Fruit fly (Drosophila melanogaster) whole organism, embryonic: ENCODE data around the gene GramD1B.
A peak's percentile ranks its signal among the peaks of the same experiment; 100 is the strongest.

Experiments used
- CG10321 ChIP-seq: fragments of 200-800 bp; sonication (Bioruptor generic); IDR thresholded peaks from 2 replicates; pipeline ENCODE4 v1.3.6; 2022; ENCODE audit warnings: missing biosample characterization, missing genetic modification characterization
- CG11093 ChIP-seq: fragments of 200-800 bp; sonication (Bioruptor generic); IDR thresholded peaks from 3 replicates; pipeline ENCODE4 v1.3.6; 2022; ENCODE audit warnings: missing biosample characterization, missing genetic modification characterization
- CG12155 ChIP-seq: fragments of 200-800 bp; sonication (Bioruptor generic); optimal IDR thresholded peaks from 3 replicates; lab custom pipeline; 2016; ENCODE audit warnings: missing biosample characterization, missing genetic modification characterization
- CG13894 ChIP-seq: fragments of 200-800 bp; sonication (Bioruptor generic); optimal IDR thresholded peaks from 3 replicates; lab custom pipeline; 2018; ENCODE audit warnings: missing biosample characterization, mild to moderate bottlenecking, missing genetic modification characterization, moderate library complexity
- CG17186 ChIP-seq: fragments of 200-800 bp; sonication (Bioruptor generic); optimal IDR thresholded peaks from 3 replicates; lab custom pipeline; 2017; ENCODE audit warnings: missing biosample characterization, missing genetic modification reagents, missing genetic modification characterization
- CG2199 ChIP-seq: fragments of 200-800 bp; sonication (Bioruptor generic); IDR thresholded peaks from 3 replicates; pipeline ENCODE4 v1.3.6; 2022; ENCODE audit warnings: missing biosample characterization, missing genetic modification characterization
- CG33213 ChIP-seq: fragments of 200-800 bp; sonication (Bioruptor generic); optimal IDR thresholded peaks from 3 replicates; lab custom pipeline; 2016; ENCODE audit warnings: missing biosample characterization, missing genetic modification characterization
- CG6689 ChIP-seq: fragments of 200-800 bp; sonication (Bioruptor generic); IDR thresholded peaks from 2 replicates; pipeline ENCODE4 v1.3.6; 2022; ENCODE audit warnings: missing biosample characterization, missing genetic modification characterization
- CG7839 ChIP-seq: fragments of 200-800 bp; sonication (Bioruptor generic); optimal IDR thresholded peaks from 3 replicates; lab custom pipeline; 2018; ENCODE audit warnings: missing biosample characterization, mild to moderate bottlenecking, missing genetic modification characterization, moderate library complexity
- CG7963 ChIP-seq: fragments of 200-800 bp; sonication (Bioruptor generic); IDR thresholded peaks from 3 replicates; pipeline ENCODE4 v1.3.6; 2022; ENCODE audit warnings: missing biosample characterization, missing genetic modification characterization; ENCODE audit not compliant: partially characterized antibody
- CG8290 ChIP-seq, 3 experiments: fragments of 200-800 bp; sonication (Bioruptor generic); optimal IDR thresholded peaks; 2 replicates each; lab custom pipeline; 2016 to 2019; ENCODE audit warnings: missing biosample characterization in 3 of 3, missing genetic modification characterization in 3 of 3, mild to moderate bottlenecking in 2 of 3, moderate library complexity in 1 of 3
- CG9215 ChIP-seq: fragments of 200-800 bp; sonication (Bioruptor generic); IDR thresholded peaks from 2 replicates; pipeline ENCODE4 v1.3.6; 2022; ENCODE audit warnings: missing biosample characterization, missing genetic modification characterization
- CTCF ChIP-seq: fragments of 200-800 bp; sonication (Bioruptor generic); optimal IDR thresholded peaks from 2 replicates; lab custom pipeline; 2017; ENCODE audit warnings: missing biosample characterization, mild to moderate bottlenecking, missing genetic modification characterization, moderate library complexity
- CrebB ChIP-seq: fragments of 200-800 bp; sonication (Bioruptor generic); optimal IDR thresholded peaks from 3 replicates; lab custom pipeline; 2018; ENCODE audit warnings: missing biosample characterization, mild to moderate bottlenecking, missing genetic modification characterization
- D19A ChIP-seq: fragments of 200-800 bp; optimal IDR thresholded peaks from 3 replicates; lab custom pipeline; 2019; ENCODE audit warnings: missing biosample characterization, mild to moderate bottlenecking, missing genetic modification characterization, moderate library complexity
- Deaf1 ChIP-seq: fragments of 200-800 bp; optimal IDR thresholded peaks from 3 replicates; lab custom pipeline; 2019; ENCODE audit warnings: missing biosample characterization, mild to moderate bottlenecking, missing genetic modification characterization, moderate library complexity
- Dip2 ChIP-seq: fragments of 200-800 bp; sonication (Bioruptor generic); IDR thresholded peaks from 2 replicates; pipeline ENCODE4 v1.3.6; 2022; ENCODE audit warnings: missing biosample characterization, missing genetic modification characterization
- Dp ChIP-seq: fragments of 200-800 bp; sonication (Bioruptor generic); optimal IDR thresholded peaks from 2 replicates; lab custom pipeline; 2018; ENCODE audit warnings: missing biosample characterization, mild to moderate bottlenecking, missing genetic modification characterization, moderate library complexity
- Drgx ChIP-seq: fragments of 200-800 bp; sonication (Bioruptor generic); IDR thresholded peaks from 2 replicates; pipeline ENCODE4 v1.3.6; 2022; ENCODE audit warnings: missing biosample characterization, missing genetic modification characterization
- Ets65A ChIP-seq: fragments of 200-800 bp; sonication (Bioruptor generic); peaks from one replicate; lab custom pipeline; 2016; ENCODE audit warnings: missing biosample characterization, missing genetic modification characterization
- Mad ChIP-seq: fragments of 200-800 bp; sonication (Bioruptor generic); optimal IDR thresholded peaks from 2 replicates; lab custom pipeline; 2016; ENCODE audit warnings: missing biosample characterization, missing genetic modification characterization
- Med ChIP-seq: fragments of 200-800 bp; sonication (Bioruptor generic); peaks from one replicate; lab custom pipeline; 2016; ENCODE audit warnings: missing biosample characterization, missing genetic modification characterization, mild to moderate bottlenecking, inconsistent platforms, moderate library complexity
- Mes4 ChIP-seq: fragments of 200-800 bp; sonication (Bioruptor generic); optimal IDR thresholded peaks from 2 replicates; lab custom pipeline; 2016; ENCODE audit warnings: missing biosample characterization, missing genetic modification characterization
- Neu2 ChIP-seq: fragments of 200-800 bp; sonication (Bioruptor generic); optimal IDR thresholded peaks from 3 replicates; lab custom pipeline; 2016; ENCODE audit warnings: missing biosample characterization, missing genetic modification characterization, borderline replicate concordance
- Pdp1 ChIP-seq, 2 experiments: fragments of 200-800 bp; sonication (Bioruptor generic); optimal IDR thresholded peaks; 3 replicates each; lab custom pipeline; 2016; ENCODE audit warnings: missing biosample characterization in 2 of 2, missing genetic modification characterization in 2 of 2, mild to moderate bottlenecking in 1 of 2, moderate library complexity in 1 of 2
- Rfx ChIP-seq: fragments of 200-800 bp; sonication (Bioruptor generic); IDR thresholded peaks from 2 replicates; pipeline ENCODE4 v1.3.6; 2022; ENCODE audit warnings: missing biosample characterization, missing genetic modification characterization
- chinmo ChIP-seq: fragments of 200-800 bp; sonication (Bioruptor generic); IDR thresholded peaks from 4 replicates; pipeline ENCODE4 v1.3.6; 2022; ENCODE audit warnings: missing biosample characterization, missing genetic modification characterization; ENCODE audit not compliant: partially characterized antibody
- chm ChIP-seq: fragments of 200-800 bp; sonication (Bioruptor generic); IDR thresholded peaks from 2 replicates; pipeline ENCODE4 v1.3.6; 2022; ENCODE audit warnings: missing biosample characterization, missing genetic modification characterization
- exex ChIP-seq: fragments of 200-800 bp; sonication (Bioruptor generic); optimal IDR thresholded peaks from 4 replicates; lab custom pipeline; 2018; ENCODE audit warnings: missing biosample characterization, mild to moderate bottlenecking, missing genetic modification characterization, moderate library complexity
- ham ChIP-seq: fragments of 200-800 bp; sonication (Bioruptor generic); IDR thresholded peaks from 2 replicates; pipeline ENCODE4 v1.3.6; 2022; ENCODE audit warnings: missing biosample characterization, missing genetic modification characterization
- hb ChIP-seq: fragments of 200-800 bp; sonication (Bioruptor generic); IDR thresholded peaks from 3 replicates; pipeline ENCODE4 v1.3.6; 2022; ENCODE audit warnings: missing biosample characterization, missing genetic modification characterization; ENCODE audit not compliant: partially characterized antibody
- ind ChIP-seq: fragments of 200-800 bp; sonication (Bioruptor generic); optimal IDR thresholded peaks from 3 replicates; lab custom pipeline; 2016; ENCODE audit warnings: missing biosample characterization, missing genetic modification characterization
- inv ChIP-seq: fragments of 200-800 bp; sonication (Bioruptor generic); IDR thresholded peaks from 2 replicates; pipeline ENCODE4 v1.3.6; 2022; ENCODE audit warnings: missing biosample characterization, missing genetic modification characterization; ENCODE audit not compliant: partially characterized antibody
- knrl ChIP-seq: fragments of 200-800 bp; sonication (Bioruptor generic); IDR thresholded peaks from 3 replicates; pipeline ENCODE4 v1.3.6; 2022; ENCODE audit warnings: missing biosample characterization, missing genetic modification characterization; ENCODE audit not compliant: partially characterized antibody
- mirr ChIP-seq: fragments of 200-800 bp; sonication (Bioruptor generic); optimal IDR thresholded peaks from 3 replicates; lab custom pipeline; 2018; ENCODE audit warnings: missing biosample characterization, mild to moderate bottlenecking, missing genetic modification characterization
- onecut ChIP-seq: fragments of 200-800 bp; sonication (Bioruptor generic); IDR thresholded peaks from 2 replicates; pipeline ENCODE4 v1.3.6; 2022; ENCODE audit warnings: missing biosample characterization, missing genetic modification characterization
- pan ChIP-seq, 4 experiments: fragments of >200 bp in 3 of 4; fragments of 200-800 bp in 1 of 4; sonication (Bioruptor generic) in 1 of 4; optimal IDR thresholded peaks in 3 of 4; IDR thresholded peaks in 1 of 4; 2 replicates each; pipeline versions ENCODE4 v1.3.6 to Lab custom; 2017 to 2022; ENCODE audit warnings: missing biosample characterization in 2 of 4, missing genetic modification characterization in 2 of 4, mixed read lengths in 1 of 4
- scrt ChIP-seq: fragments of 200-800 bp; sonication (Bioruptor generic); optimal IDR thresholded peaks from 2 replicates; lab custom pipeline; 2018; ENCODE audit warnings: missing biosample characterization, mild to moderate bottlenecking, missing genetic modification characterization, moderate library complexity
- shn ChIP-seq: fragments of 200-800 bp; sonication (Bioruptor generic); optimal IDR thresholded peaks from 3 replicates; lab custom pipeline; 2016; ENCODE audit warnings: missing biosample characterization, missing genetic modification characterization
- slbo ChIP-seq: fragments of 200-800 bp; sonication (Bioruptor generic); IDR thresholded peaks from 2 replicates; pipeline ENCODE4 v1.3.6; 2022; ENCODE audit warnings: missing biosample characterization, missing genetic modification characterization
- sug ChIP-seq: fragments of 200-800 bp; optimal IDR thresholded peaks from 2 replicates; lab custom pipeline; 2019; ENCODE audit warnings: missing biosample characterization, mild to moderate bottlenecking, missing genetic modification characterization, moderate library complexity
- toy ChIP-seq: fragments of 200-800 bp; sonication (Bioruptor generic); IDR thresholded peaks from 2 replicates; pipeline ENCODE4 v1.3.6; 2022; ENCODE audit warnings: missing biosample characterization, missing genetic modification characterization
- vvl ChIP-seq: fragments of 200-800 bp; sonication (Bioruptor generic); IDR thresholded peaks from 2 replicates; pipeline ENCODE4 v1.3.6; 2022; ENCODE audit warnings: missing biosample characterization, missing genetic modification characterization

GramD1B gene

dm6 chr2L:3372483-3372929 lies 666 bp downstream of the GramD1B start (continued):
- TF ChIP-seq chm (GFP tag; lab: Robert Waterston, UW) (0 out of 2 replicates have a peak, but pooled peaks have one; percentile 22), CG33213 (GFP tag; lab: Kevin White, UChicago) (peak; percentile 19), knrl (GFP tag; lab: Robert Waterston, UW) (peak; percentile 49; the same call in 2 of the 3 replicates), ham (GFP tag; lab: Robert Waterston, UW) (no peak), Mad (GFP tag; lab: Kevin White, UChicago) (no peak), inv (GFP tag; lab: Robert Waterston, UW) (0 out of 2 replicates have a peak, but pooled peaks have one; percentile 23), CTCF (GFP tag; lab: Kevin White, UChicago) (peak; percentile 29), CG10321 (no peak), toy (GFP tag; lab: Robert Waterston, UW) (no peak), vvl (GFP tag; lab: Robert Waterston, UW) (0 out of 2 replicates have a peak, but pooled peaks have one; percentile 32), CG7963 (GFP tag; lab: Robert Waterston, UW) (peak; percentile 42; the same call in 1 of the 3 replicates), hb (GFP tag; lab: Robert Waterston, UW) (no peak), shn (GFP tag; lab: Kevin White, UChicago) (no peak), Dp (GFP tag; lab: Kevin White, UChicago) (no peak)

DNA sequence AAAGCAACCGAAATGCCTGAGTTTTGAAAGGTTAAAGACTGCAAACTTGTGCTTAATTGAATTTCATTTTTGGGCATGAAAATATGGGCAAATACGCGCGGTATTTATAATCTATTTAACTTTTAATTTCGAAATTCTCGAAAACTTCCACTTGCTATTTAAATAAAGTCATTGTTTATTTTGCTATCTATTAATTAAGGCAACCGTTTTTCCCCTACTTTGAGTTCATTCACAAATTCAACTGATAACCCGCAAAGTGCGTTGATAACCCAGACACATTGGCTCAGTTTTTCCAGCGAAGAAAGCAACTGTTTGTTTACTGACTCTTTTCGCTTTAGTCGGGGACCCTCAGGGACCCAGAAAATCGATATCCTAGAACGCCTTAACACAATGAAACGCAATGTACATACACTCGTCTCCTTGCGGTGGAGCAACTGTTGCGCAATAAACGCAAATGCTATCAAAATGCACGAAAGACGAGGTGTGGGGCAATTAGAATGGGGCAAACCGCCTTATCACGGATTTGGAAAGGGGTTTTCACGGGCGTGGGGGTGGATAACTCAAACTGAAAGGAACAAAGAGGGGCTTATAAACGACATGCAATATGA lies 1.3 kb downstream of the GramD1B start:
- TF ChIP-seq CG12155 (GFP tag; lab: Kevin White, UChicago) (no peak), scrt (GFP tag; lab: Kevin White, UChicago) (peak; percentile 54), Rfx (GFP tag; lab: Robert Waterston, UW) (no peak), CrebB (no peak), CG17186 (GFP tag; lab: Kevin White, UChicago) (no peak), Pdp1 (GFP tag; optimal IDR thresholded peaks at IDR 0.05; lab: Kevin White, UChicago) (peak in 1 of 2 experiments; percentile 83), Dip2 (no peak), CG11093 (GFP tag; lab: Robert Waterston, UW) (no peak), onecut (GFP tag; lab: Robert Waterston, UW) (peak; percentile 76), pan (optimal IDR thresholded peaks at IDR 0.05; lab: Kevin White, UChicago) (no peak), pan (GFP tag; optimal IDR thresholded peaks at IDR 0.05 in 1 of 2, IDR thresholded peaks at IDR 0.05 in 1 of 2) (peak in 1 of 2 experiments; percentile 20), mirr (GFP tag; lab: Kevin White, UChicago) (peak; percentile 8), ind (no peak), chinmo (GFP tag; lab: Robert Waterston, UW) (0 out of 4 replicates have a peak, but pooled peaks have one; percentile 21), exex (peak; percentile 69), CG9215 (GFP tag; lab: Robert Waterston, UW) (no peak), sug (peak; percentile 27), CG6689 (GFP tag; lab: Robert Waterston, UW) (no peak)
- TF ChIP-seq, all 482 proteins: peak for 8

- TF ChIP-seq CG13894 (tag; lab: Kevin White, UChicago): no peak
- 0 out of 2 replicates have a peak, but pooled peaks have one; percentile 30 for TF ChIP-seq slbo (GFP tag; lab: Robert Waterston, UW)
- TF ChIP-seq CG8290 (GFP tag; optimal IDR thresholded peaks at IDR 0.05; lab: Kevin White, UChicago): no peak
- no peak for TF ChIP-seq CG8290 (tag; optimal IDR thresholded peaks at IDR 0.05; lab: Kevin White, UChicago)
- TF ChIP-seq Drgx (GFP tag; lab: Robert Waterston, UW): peak; percentile 58
- TF ChIP-seq Med (GFP tag; lab: Kevin White, UChicago): peak; percentile 79
- no peak for TF ChIP-seq CG7839
- TF ChIP-seq Neu2 (GFP tag; lab: Kevin White, UChicago): no peak
- TF ChIP-seq Mes4 (GFP tag; lab: Kevin White, UChicago): no peak
- peak; percentile 27 for TF ChIP-seq Deaf1
- no peak for TF ChIP-seq ham (GFP tag; lab: Robert Waterston, UW)
- TF ChIP-seq Ets65A (GFP tag; lab: Kevin White, UChicago): peak; percentile 92
- TF ChIP-seq CG2199 (GFP tag; lab: Robert Waterston, UW): no peak
- TF ChIP-seq D19A (tag; lab: Kevin White, UChicago): peak; percentile 61
Observed at dm6 chr2L:3371340-3371739, 1.8 kb downstream of the GramD1B start.
